Worm (Caenorhabditis elegans) whole organism, L1 larva: Measurements from ENCODE around the gene rpn-5.

ENCODE experiments used
- fos-1 ChIP-seq: fragments of 150-350 bp; optimal IDR thresholded peaks from 2 replicates; lab custom pipeline; 2014; ENCODE audit warnings: missing biosample characterization, missing genetic modification characterization
- nhr-28 ChIP-seq: fragments of 150-350 bp; optimal IDR thresholded peaks from 2 replicates; lab custom pipeline; 2014; ENCODE audit warnings: missing biosample characterization, missing genetic modification characterization
- swsn-7 ChIP-seq: sonication (generic microtip); optimal IDR thresholded peaks from 2 replicates; lab custom pipeline; 2016; ENCODE audit warnings: missing genetic modification characterization, missing compliant biosample characterization

DNA sequence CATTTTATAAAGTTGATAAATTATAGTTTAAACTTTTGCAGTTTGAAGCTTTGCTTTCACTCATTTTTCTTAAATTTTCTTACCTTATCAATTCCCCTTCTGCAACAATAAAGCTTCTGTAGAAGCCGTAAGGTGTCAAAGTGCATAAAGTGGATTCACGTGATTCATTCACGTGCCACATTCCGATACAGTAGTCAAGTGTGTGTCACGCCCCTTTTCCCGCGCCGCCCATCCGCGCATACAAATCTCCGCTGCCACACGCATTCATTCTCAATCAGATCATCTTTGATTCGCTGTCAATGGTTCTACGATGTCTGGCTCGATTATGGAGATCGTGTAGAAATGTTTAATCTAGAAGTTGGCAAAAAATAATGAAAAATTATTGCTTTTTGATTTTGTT lies 48.8 kb upstream of the rpn-5 start:
- no peak for TF ChIP-seq fos-1 (tag; lab: Kevin White, UChicago)
- no peak for TF ChIP-seq nhr-28 (tag; lab: Kevin White, UChicago)
- no peak for TF ChIP-seq swsn-7 (tag; lab: Kevin White, UChicago)
